Fruit fly (Drosophila melanogaster) whole organism, embryonic: ENCODE data around the gene Schip1.

Experiments
- Aef1 ChIP-seq: fragments of 200-800 bp; sonication (Bioruptor generic); IDR thresholded peaks from 3 replicates; pipeline ENCODE4 v1.3.6; 2022; ENCODE audit warnings: missing biosample characterization, missing genetic modification characterization
- BEAF-32 ChIP-seq: fragments of 200-800 bp; sonication (Bioruptor generic); optimal IDR thresholded peaks from 3 replicates; lab custom pipeline; 2017; ENCODE audit warnings: missing biosample characterization, missing genetic modification characterization, mild to moderate bottlenecking, moderate library complexity, missing genetic modification reagents
- Bgb ChIP-seq: fragments of 200-800 bp; sonication (Bioruptor generic); IDR thresholded peaks from 2 replicates; pipeline ENCODE4 v1.3.6; 2022; ENCODE audit warnings: missing biosample characterization, missing genetic modification characterization; ENCODE audit not compliant: partially characterized antibody
- Blimp-1 ChIP-seq: fragments of 200-800 bp; sonication (Bioruptor generic); optimal IDR thresholded peaks from 3 replicates; lab custom pipeline; 2018; ENCODE audit warnings: missing biosample characterization, missing genetic modification characterization, mild to moderate bottlenecking, moderate library complexity, missing genetic modification reagents
- Bteb2 ChIP-seq: fragments of 200-800 bp; sonication (Bioruptor generic); optimal IDR thresholded peaks from 2 replicates; lab custom pipeline; 2016; ENCODE audit warnings: missing biosample characterization, missing genetic modification characterization
- CG10366 ChIP-seq: fragments of 200-800 bp; sonication (Bioruptor generic); IDR thresholded peaks from 2 replicates; pipeline ENCODE4 v1.3.6; 2022; ENCODE audit warnings: missing biosample characterization, missing genetic modification characterization
- CG11696 ChIP-seq: fragments of 200-800 bp; sonication (Bioruptor generic); IDR thresholded peaks from 2 replicates; pipeline ENCODE4 v1.3.6; 2022; ENCODE audit warnings: missing biosample characterization, missing genetic modification characterization
- CG11723 ChIP-seq: fragments of 200-800 bp; sonication (Bioruptor generic); optimal IDR thresholded peaks from 2 replicates; lab custom pipeline; 2017; ENCODE audit warnings: missing biosample characterization, mild to moderate bottlenecking, missing genetic modification characterization
- CG13123 ChIP-seq: fragments of 200-800 bp; sonication (Bioruptor generic); optimal IDR thresholded peaks from 2 replicates; lab custom pipeline; 2016; ENCODE audit warnings: missing biosample characterization, missing genetic modification characterization
- CG14710 ChIP-seq: fragments of 200-800 bp; sonication (Bioruptor generic); optimal IDR thresholded peaks from 3 replicates; lab custom pipeline; 2019; ENCODE audit warnings: missing biosample characterization, mild to moderate bottlenecking, missing genetic modification characterization, moderate library complexity
- CG1603 ChIP-seq: fragments of 200-800 bp; sonication (Bioruptor generic); optimal IDR thresholded peaks from 2 replicates; lab custom pipeline; 2019; ENCODE audit warnings: missing biosample characterization, mild to moderate bottlenecking, missing genetic modification characterization, moderate library complexity
- CG17568 ChIP-seq: fragments of 200-800 bp; sonication (Bioruptor generic); optimal IDR thresholded peaks from 2 replicates; lab custom pipeline; 2018; ENCODE audit warnings: missing biosample characterization, mild to moderate bottlenecking, missing genetic modification characterization, moderate library complexity
- CG1792 ChIP-seq: fragments of 200-800 bp; sonication (Bioruptor generic); optimal IDR thresholded peaks from 2 replicates; lab custom pipeline; 2016; ENCODE audit warnings: missing biosample characterization, missing genetic modification characterization
- CG2116 ChIP-seq: fragments of 200-800 bp; sonication (Bioruptor generic); optimal IDR thresholded peaks from 3 replicates; lab custom pipeline; 2018; ENCODE audit warnings: missing biosample characterization, mild to moderate bottlenecking, missing genetic modification characterization
- CG2889 ChIP-seq: fragments of 200-800 bp; sonication (Bioruptor generic); IDR thresholded peaks from 3 replicates; pipeline ENCODE4 v1.3.6; 2022; ENCODE audit warnings: missing biosample characterization, missing genetic modification characterization
- CG3838 ChIP-seq: fragments of 200-800 bp; sonication (Bioruptor generic); optimal IDR thresholded peaks from 3 replicates; lab custom pipeline; 2016; ENCODE audit warnings: missing biosample characterization, missing genetic modification characterization
- CG4617 ChIP-seq: fragments of 200-800 bp; sonication (Bioruptor generic); optimal IDR thresholded peaks from 3 replicates; lab custom pipeline; 2016; ENCODE audit warnings: missing biosample characterization, missing genetic modification characterization, borderline replicate concordance
- CG6765 ChIP-seq: fragments of 200-800 bp; sonication (Bioruptor generic); optimal IDR thresholded peaks from 3 replicates; lab custom pipeline; 2017; ENCODE audit warnings: missing biosample characterization, mild to moderate bottlenecking, missing genetic modification characterization
- CG9797 ChIP-seq: fragments of 200-800 bp; sonication (Bioruptor generic); optimal IDR thresholded peaks from 3 replicates; lab custom pipeline; 2018; ENCODE audit warnings: missing biosample characterization, mild to moderate bottlenecking, missing genetic modification characterization
- D ChIP-seq, 2 experiments: fragments of 200-800 bp in 1 of 2; fragments of >200 bp in 1 of 2; sonication (Bioruptor generic) in 1 of 2; optimal IDR thresholded peaks; 2 replicates in 1 of 2; 3 replicates in 1 of 2; lab custom pipeline; 2017; ENCODE audit warnings: mild to moderate bottlenecking in 1 of 2, missing biosample characterization in 1 of 2, missing genetic modification characterization in 1 of 2, missing genetic modification reagents in 1 of 2
- HLH3B ChIP-seq: fragments of 200-800 bp; sonication (Bioruptor generic); IDR thresholded peaks from 2 replicates; pipeline ENCODE4 v1.3.6; 2022; ENCODE audit warnings: missing biosample characterization, missing genetic modification characterization
- HLH4C ChIP-seq: fragments of 200-800 bp; sonication (Bioruptor generic); IDR thresholded peaks from 3 replicates; pipeline ENCODE4 v1.3.6; 2022; ENCODE audit warnings: missing biosample characterization, missing genetic modification characterization; ENCODE audit not compliant: partially characterized antibody
- Hand ChIP-seq: fragments of 200-800 bp; sonication (Bioruptor generic); optimal IDR thresholded peaks from 2 replicates; lab custom pipeline; 2017; ENCODE audit warnings: mild to moderate bottlenecking, missing biosample characterization, missing genetic modification reagents, missing genetic modification characterization
- Hmr ChIP-seq: fragments of 200-800 bp; sonication (Bioruptor generic); optimal IDR thresholded peaks from 3 replicates; lab custom pipeline; 2017; ENCODE audit warnings: mild to moderate bottlenecking, missing biosample characterization, missing genetic modification reagents, missing genetic modification characterization
- Lim3 ChIP-seq: fragments of 200-800 bp; sonication (Bioruptor generic); IDR thresholded peaks from 2 replicates; pipeline ENCODE4 v1.3.6; 2022; ENCODE audit warnings: missing biosample characterization, missing genetic modification characterization
- Lpt ChIP-seq: fragments of >200 bp; optimal IDR thresholded peaks from 2 replicates; lab custom pipeline; 2018; ENCODE audit warnings: missing biosample characterization, missing genetic modification characterization
- Med ChIP-seq: fragments of 200-800 bp; sonication (Bioruptor generic); peaks from one replicate; lab custom pipeline; 2016; ENCODE audit warnings: missing biosample characterization, missing genetic modification characterization, mild to moderate bottlenecking, inconsistent platforms, moderate library complexity
- Myb ChIP-seq: fragments of 200-800 bp; sonication (Bioruptor generic); optimal IDR thresholded peaks from 2 replicates; lab custom pipeline; 2016; ENCODE audit warnings: missing biosample characterization, missing genetic modification characterization
- NK7.1 ChIP-seq: fragments of 200-800 bp; sonication (Bioruptor generic); optimal IDR thresholded peaks from 3 replicates; lab custom pipeline; 2016; ENCODE audit warnings: missing biosample characterization, missing genetic modification characterization
- Scr ChIP-seq: fragments of 200-800 bp; sonication (Bioruptor generic); IDR thresholded peaks from 2 replicates; pipeline ENCODE4 v1.3.6; 2022; ENCODE audit warnings: missing biosample characterization, missing genetic modification characterization; ENCODE audit not compliant: partially characterized antibody
- Sry-δ ChIP-seq: fragments of 200-800 bp; sonication (Bioruptor generic); optimal IDR thresholded peaks from 2 replicates; lab custom pipeline; 2016; ENCODE audit warnings: missing biosample characterization, missing genetic modification characterization
- TFAM ChIP-seq: fragments of 200-800 bp; sonication (Bioruptor generic); optimal IDR thresholded peaks from 2 replicates; lab custom pipeline; 2017; ENCODE audit warnings: missing biosample characterization, missing genetic modification characterization, inconsistent platforms
- bbx ChIP-seq: fragments of 200-800 bp; sonication (Bioruptor generic); IDR thresholded peaks from 2 replicates; pipeline ENCODE4 v1.3.6; 2022; ENCODE audit warnings: missing biosample characterization, missing genetic modification characterization; ENCODE audit not compliant: partially characterized antibody
- cas ChIP-seq: fragments of 200-800 bp; sonication (Bioruptor generic); IDR thresholded peaks from 2 replicates; pipeline ENCODE4 v1.3.6; 2022; ENCODE audit warnings: missing biosample characterization, missing genetic modification characterization
- crp ChIP-seq, 2 experiments: fragments of 200-800 bp; sonication (Bioruptor generic); optimal IDR thresholded peaks; 2 replicates in 1 of 2; 3 replicates in 1 of 2; lab custom pipeline; 2017; ENCODE audit warnings: missing biosample characterization in 2 of 2, missing genetic modification characterization in 2 of 2, mild to moderate bottlenecking in 1 of 2, moderate library complexity in 1 of 2
- eve ChIP-seq, 2 experiments: fragments of >200 bp; optimal IDR thresholded peaks; 2 replicates each; lab custom pipeline; 2017; ENCODE audit warnings: missing biosample characterization in 2 of 2, missing genetic modification characterization in 2 of 2
- fd3F ChIP-seq: fragments of 200-800 bp; sonication (Bioruptor generic); optimal IDR thresholded peaks from 2 replicates; lab custom pipeline; 2018; ENCODE audit warnings: missing biosample characterization, mild to moderate bottlenecking, missing genetic modification characterization, moderate library complexity
- gro ChIP-seq: fragments of 200-800 bp; sonication (Bioruptor generic); optimal IDR thresholded peaks from 2 replicates; lab custom pipeline; 2016; ENCODE audit warnings: missing biosample characterization, missing genetic modification characterization
- jigr1 ChIP-seq: fragments of 200-800 bp; sonication (Bioruptor generic); IDR thresholded peaks from 3 replicates; pipeline ENCODE4 v1.3.6; 2022; ENCODE audit warnings: missing biosample characterization, missing genetic modification characterization
- jing ChIP-seq: fragments of 200-800 bp; sonication (Bioruptor generic); optimal IDR thresholded peaks from 2 replicates; lab custom pipeline; 2018; ENCODE audit warnings: missing biosample characterization, mild to moderate bottlenecking, missing genetic modification characterization
- lab ChIP-seq: fragments of 200-800 bp; sonication (Bioruptor generic); optimal IDR thresholded peaks from 3 replicates; lab custom pipeline; 2017; ENCODE audit warnings: missing biosample characterization, missing genetic modification characterization, mild to moderate bottlenecking, moderate library complexity, missing genetic modification reagents
- luna ChIP-seq: fragments of 200-800 bp; sonication (Bioruptor generic); optimal IDR thresholded peaks from 2 replicates; lab custom pipeline; 2016; ENCODE audit warnings: missing biosample characterization, missing genetic modification characterization
- pan ChIP-seq, 4 experiments: fragments of >200 bp in 3 of 4; fragments of 200-800 bp in 1 of 4; sonication (Bioruptor generic) in 1 of 4; optimal IDR thresholded peaks in 3 of 4; IDR thresholded peaks in 1 of 4; 2 replicates each; pipeline versions ENCODE4 v1.3.6 to Lab custom; 2017 to 2022; ENCODE audit warnings: missing biosample characterization in 2 of 4, missing genetic modification characterization in 2 of 4, mixed read lengths in 1 of 4
- pfk ChIP-seq: fragments of 200-800 bp; sonication (Bioruptor generic); optimal IDR thresholded peaks from 2 replicates; lab custom pipeline; 2018; ENCODE audit warnings: missing biosample characterization, mild to moderate bottlenecking, missing genetic modification characterization, moderate library complexity
- pita ChIP-seq: fragments of 200-800 bp; sonication (Bioruptor generic); optimal IDR thresholded peaks from 2 replicates; lab custom pipeline; 2017; ENCODE audit warnings: missing biosample characterization, mild to moderate bottlenecking, missing genetic modification characterization
- scrt ChIP-seq: fragments of 200-800 bp; sonication (Bioruptor generic); optimal IDR thresholded peaks from 2 replicates; lab custom pipeline; 2018; ENCODE audit warnings: missing biosample characterization, mild to moderate bottlenecking, missing genetic modification characterization, moderate library complexity
- sna ChIP-seq: fragments of 200-800 bp; sonication (Bioruptor generic); IDR thresholded peaks from 2 replicates; pipeline ENCODE4 v1.3.6; 2022; ENCODE audit warnings: missing biosample characterization, missing genetic modification characterization; ENCODE audit not compliant: partially characterized antibody
- tap ChIP-seq: fragments of 200-800 bp; optimal IDR thresholded peaks from 3 replicates; lab custom pipeline; 2019; ENCODE audit warnings: missing biosample characterization, mild to moderate bottlenecking, missing genetic modification characterization, moderate library complexity
- tup ChIP-seq: fragments of 200-800 bp; sonication (Bioruptor generic); optimal IDR thresholded peaks from 2 replicates; lab custom pipeline; 2016; ENCODE audit warnings: missing biosample characterization, mild to moderate bottlenecking, missing genetic modification characterization, moderate library complexity

The Schip1 gene

DNA sequence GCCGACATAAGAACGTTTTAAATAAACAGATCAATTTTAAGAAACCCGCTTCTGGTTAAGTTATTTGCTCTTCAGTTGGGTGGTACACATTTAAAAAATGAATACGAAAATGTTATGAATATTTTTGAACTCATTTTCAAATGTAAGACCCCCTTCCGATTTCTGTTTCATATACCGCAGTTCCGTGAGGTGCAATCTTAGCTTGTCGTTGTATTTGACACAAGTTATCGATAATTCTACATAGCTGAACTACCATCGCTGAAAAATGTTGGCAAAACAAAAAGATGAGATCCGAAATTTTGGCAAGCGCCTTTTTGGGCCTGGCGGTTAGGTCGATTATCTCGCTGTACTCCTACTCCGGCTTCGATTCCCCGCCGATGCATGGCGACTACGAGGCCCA lies 48.9 kb upstream of the Schip1 start, which contains the start of gene gny (continued):
- TF ChIP-seq CG14710 (tag; lab: Kevin White, UChicago) (peak; percentile 3), pita (GFP tag; lab: Kevin White, UChicago) (no peak), CG1603 (peak; percentile 100), Lpt (GFP tag; lab: Kevin White, UChicago) (no peak), pfk (GFP tag; lab: Kevin White, UChicago) (peak; percentile 97), CG2116 (GFP tag; lab: Kevin White, UChicago) (peak; percentile 35), CG6765 (GFP tag; lab: Kevin White, UChicago) (no peak), TFAM (no peak), pan (optimal IDR thresholded peaks at IDR 0.05; lab: Kevin White, UChicago) (no peak), pan (GFP tag; optimal IDR thresholded peaks at IDR 0.05 in 1 of 2, IDR thresholded peaks at IDR 0.05 in 1 of 2) (no peak), CG11723 (GFP tag; lab: Kevin White, UChicago) (no peak), BEAF-32 (GFP tag; lab: Kevin White, UChicago) (peak; percentile 43), Blimp-1 (GFP tag; lab: Kevin White, UChicago) (no peak), Aef1 (no peak), Hand (GFP tag; lab: Kevin White, UChicago) (no peak), CG9797 (GFP tag; lab: Kevin White, UChicago) (peak; percentile 11), Med (GFP tag; lab: Kevin White, UChicago) (no peak), HLH4C (peak; percentile 49; the same call in 2 of the 3 replicates), lab (GFP tag; lab: Kevin White, UChicago) (no peak), eve (GFP tag; optimal IDR thresholded peaks at IDR 0.05; lab: Kevin White, UChicago) (no peak), fd3F (GFP tag; lab: Kevin White, UChicago) (no peak), Bteb2 (GFP tag; lab: Kevin White, UChicago) (no peak), luna (GFP tag; lab: Kevin White, UChicago) (no peak), CG11696 (GFP tag; lab: Robert Waterston, UW) (no peak), Bgb (GFP tag; lab: Robert Waterston, UW) (peak; percentile 38; the same call in 1 of the 2 replicates), CG1792 (no peak), gro (GFP tag; lab: Kevin White, UChicago) (no peak), CG10366 (GFP tag; lab: Robert Waterston, UW) (no peak), jigr1 (GFP tag; lab: Robert Waterston, UW) (no peak), Sry-δ (GFP tag; lab: Kevin White, UChicago) (peak; percentile 87), tap (tag; lab: Kevin White, UChicago) (no peak), sna (GFP tag; lab: Robert Waterston, UW) (no peak), D (optimal IDR thresholded peaks at IDR 0.05; lab: Kevin White, UChicago) (no peak), D (GFP tag; optimal IDR thresholded peaks at IDR 0.05; lab: Kevin White, UChicago) (no peak), jing (no peak), crp (GFP tag; optimal IDR thresholded peaks at IDR 0.05; lab: Kevin White, UChicago) (no peak), cas (GFP tag; lab: Robert Waterston, UW) (no peak), HLH3B (no peak), NK7.1 (no peak), Hmr (GFP tag; lab: Kevin White, UChicago) (no peak), tup (GFP tag; lab: Kevin White, UChicago) (no peak), CG4617 (GFP tag; lab: Kevin White, UChicago) (peak; percentile 47), Scr (GFP tag; lab: Robert Waterston, UW) (peak; percentile 29), CG2889 (no peak), bbx (no peak), CG17568 (GFP tag; lab: Kevin White, UChicago) (no peak), CG13123 (GFP tag; lab: Kevin White, UChicago) (no peak), CG3838 (GFP tag; lab: Kevin White, UChicago) (no peak), Myb (GFP tag; lab: Kevin White, UChicago) (peak; percentile 82), Lim3 (GFP tag; lab: Robert Waterston, UW) (no peak), scrt (no peak)
